Worm (Caenorhabditis elegans): ENCODE results near the gene C29F3.3.

DNA sequence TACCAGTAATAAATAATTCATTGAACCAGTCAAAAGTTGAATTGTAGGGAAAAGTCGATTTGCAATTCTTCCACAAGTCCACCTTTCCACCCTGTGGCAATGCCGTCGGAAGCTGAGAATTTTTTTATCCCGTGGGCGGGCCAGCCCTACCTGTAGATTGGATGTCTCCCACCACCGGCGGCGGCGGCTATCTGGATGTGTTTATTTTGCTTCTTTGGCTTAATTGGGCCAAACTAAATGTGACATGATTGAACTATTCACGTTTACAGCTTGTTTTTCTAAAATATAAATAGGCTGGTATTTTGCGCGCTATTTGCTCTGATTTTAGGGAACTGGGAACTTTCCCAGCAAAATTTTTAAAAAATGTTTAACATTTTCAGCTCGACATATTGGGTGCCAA lies 2.7 kb downstream of the C29F3.3 start, which contains the start of gene wrt-8:
- TF ChIP-seq fkh-10 (GFP tag; optimal IDR thresholded peaks at IDR 0.05) (no peak), nhr-28 (tag; optimal IDR thresholded peaks at IDR 0.05) (no peak), aly-2 (tag; optimal IDR thresholded peaks at IDR 0.05) (no peak)

All from whole organism, L3 larva.